Worm (Caenorhabditis elegans) whole organism, late embryonic: Measurements from ENCODE around the gene Y69H2.9.

Experiments used
- F13H6.1 ChIP-seq: sonication (generic microtip); optimal IDR thresholded peaks from 2 replicates; lab custom pipeline; 2016; ENCODE audit warnings: missing genetic modification characterization, missing compliant biosample characterization
- ama-1 ChIP-seq: fragments of 150-350 bp; optimal IDR thresholded peaks from 2 replicates; lab custom pipeline; 2014
- ceh-19 ChIP-seq: fragments of 200-800 bp; sonication (Bioruptor generic); optimal IDR thresholded peaks from 2 replicates; lab custom pipeline; 2018; ENCODE audit warnings: mild to moderate bottlenecking, missing genetic modification characterization, missing compliant biosample characterization
- ceh-22 ChIP-seq: sonication (generic microtip); optimal IDR thresholded peaks from 2 replicates; lab custom pipeline; 2017; ENCODE audit warnings: missing biosample characterization, missing genetic modification characterization
- ceh-6 ChIP-seq: fragments of 200-800 bp; sonication (Bioruptor generic); optimal IDR thresholded peaks from 2 replicates; lab custom pipeline; 2018; ENCODE audit warnings: mild to moderate bottlenecking, missing genetic modification characterization, missing compliant biosample characterization
- ceh-9 ChIP-seq: sonication (generic microtip); optimal IDR thresholded peaks from 2 replicates; lab custom pipeline; 2016; ENCODE audit warnings: mild to moderate bottlenecking, missing genetic modification characterization, inconsistent platforms, missing compliant biosample characterization
- ets-4 ChIP-seq: sonication (generic microtip); optimal IDR thresholded peaks from 2 replicates; lab custom pipeline; 2016; ENCODE audit warnings: missing genetic modification characterization, missing compliant biosample characterization
- eyg-1 ChIP-seq: sonication (generic microtip); optimal IDR thresholded peaks from 2 replicates; lab custom pipeline; 2016; ENCODE audit warnings: missing genotype, missing genetic modification characterization, missing compliant biosample characterization
- fkh-10 ChIP-seq: fragments of 150-350 bp; optimal IDR thresholded peaks from 2 replicates; lab custom pipeline; 2014; ENCODE audit warnings: missing biosample characterization, missing genetic modification reagents, missing genetic modification characterization
- nhr-11 ChIP-seq: fragments of 150-350 bp; optimal IDR thresholded peaks from 2 replicates; lab custom pipeline; 2014; ENCODE audit warnings: missing biosample characterization, missing genetic modification characterization
- pat-9 ChIP-seq: fragments of 200-800 bp; sonication (Bioruptor generic); optimal IDR thresholded peaks from 2 replicates; lab custom pipeline; 2018; ENCODE audit warnings: mild to moderate bottlenecking, missing genetic modification characterization, moderate library complexity, missing compliant biosample characterization
- pqm-1 ChIP-seq: sonication (generic microtip); optimal IDR thresholded peaks from 2 replicates; lab custom pipeline; 2016; ENCODE audit warnings: missing genetic modification characterization, missing compliant biosample characterization
- sox-2 ChIP-seq: fragments of 200-800 bp; sonication (Bioruptor generic); IDR thresholded peaks from 2 replicates; pipeline ENCODE4 v1.3.6; 2022; ENCODE audit warnings: missing genetic modification reagents, missing genetic modification characterization, missing compliant biosample characterization
- tbx-2 ChIP-seq: sonication (generic microtip); optimal IDR thresholded peaks from 2 replicates; lab custom pipeline; 2016; ENCODE audit warnings: missing genetic modification characterization, missing compliant biosample characterization

ce11 chrV:18662333-18662732, 39.0 kb upstream of the Y69H2.9 start:
- TF ChIP-seq ceh-22 (no peak), tbx-2 (tag; lab: Kevin White, UChicago) (no peak), ceh-9 (tag; lab: Kevin White, UChicago) (no peak), ceh-19 (GFP tag; lab: Kevin White, UChicago) (no peak), fkh-10 (no peak), F13H6.1 (tag; lab: Kevin White, UChicago) (no peak), pat-9 (tag; lab: Kevin White, UChicago) (no peak), pqm-1 (tag; lab: Kevin White, UChicago) (no peak), sox-2 (GFP tag; lab: Robert Waterston, UW) (no peak), ama-1 (no peak), eyg-1 (tag; lab: Kevin White, UChicago) (no peak), nhr-11 (tag; lab: Kevin White, UChicago) (no peak), ceh-6 (GFP tag; lab: Kevin White, UChicago) (no peak), ets-4 (tag; lab: Kevin White, UChicago) (no peak)
